Fruit fly (Drosophila melanogaster) whole organism, wandering third instar larva: ENCODE data around the gene CG14423.

ENCODE experiments used
- Abd-B ChIP-seq: fragments of >200 bp; optimal IDR thresholded peaks from 2 replicates; lab custom pipeline; 2017; ENCODE audit warnings: missing biosample characterization, missing genetic modification characterization
- CG32264 ChIP-seq: fragments of 200-800 bp; sonication (Bioruptor generic); optimal IDR thresholded peaks from 2 replicates; lab custom pipeline; 2016; ENCODE audit warnings: missing biosample characterization, missing genetic modification characterization
- CG9705 ChIP-seq: fragments of 200-800 bp; sonication (Bioruptor generic); optimal IDR thresholded peaks from 2 replicates; lab custom pipeline; 2018; ENCODE audit warnings: missing biosample characterization, mild to moderate bottlenecking, missing genetic modification characterization
- CrebA ChIP-seq: fragments of 200-800 bp; sonication (Bioruptor generic); optimal IDR thresholded peaks from 2 replicates; lab custom pipeline; 2016; ENCODE audit warnings: missing biosample characterization, mild to moderate bottlenecking, missing genetic modification characterization, borderline replicate concordance
- Dfd ChIP-seq: fragments of >200 bp; optimal IDR thresholded peaks from 2 replicates; lab custom pipeline; 2017; ENCODE audit warnings: missing biosample characterization, missing genetic modification characterization
- Dif ChIP-seq: fragments of 200-275, 200-300 bp; sonication (Bioruptor generic); optimal IDR thresholded peaks from 2 replicates; lab custom pipeline; 2018; ENCODE audit warnings: missing biosample characterization, missing genetic modification characterization; ENCODE audit not compliant: partially characterized antibody
- GATAd ChIP-seq: sonication (Bioruptor generic); optimal IDR thresholded peaks from 2 replicates; lab custom pipeline; 2016; ENCODE audit warnings: missing biosample characterization, missing genetic modification characterization
- HLH106 ChIP-seq: fragments of 200-800 bp; optimal IDR thresholded peaks from 3 replicates; lab custom pipeline; 2019; ENCODE audit warnings: missing biosample characterization, mild to moderate bottlenecking, missing genetic modification characterization, moderate library complexity
- Hnf4 ChIP-seq: fragments of 200-800 bp; sonication (Bioruptor generic); optimal IDR thresholded peaks from 2 replicates; lab custom pipeline; 2016; ENCODE audit warnings: missing biosample characterization, mild to moderate bottlenecking, missing genetic modification characterization
- Hr78 ChIP-seq: fragments of >200 bp; optimal IDR thresholded peaks from 2 replicates; lab custom pipeline; 2017; ENCODE audit warnings: missing biosample characterization, missing genetic modification characterization
- Hr83 ChIP-seq: fragments of 200-300 bp; sonication (Bioruptor generic); optimal IDR thresholded peaks from 2 replicates; lab custom pipeline; 2016; ENCODE audit warnings: missing biosample characterization, mild to moderate bottlenecking, missing genetic modification characterization, moderate library complexity; ENCODE audit not compliant: poor library complexity, severe bottlenecking
- Jra ChIP-seq: sonication (Bioruptor generic); optimal IDR thresholded peaks from 2 replicates; lab custom pipeline; 2016; ENCODE audit warnings: missing biosample characterization, missing genetic modification characterization
- Mio ChIP-seq: sonication (Bioruptor generic); optimal IDR thresholded peaks from 2 replicates; lab custom pipeline; 2016; ENCODE audit warnings: missing biosample characterization, missing genetic modification characterization
- Myc ChIP-seq: fragments of >200 bp; optimal IDR thresholded peaks from 2 replicates; lab custom pipeline; 2017
- N ChIP-seq: fragments of >200 bp; optimal IDR thresholded peaks from 2 replicates; lab custom pipeline; 2018; ENCODE audit warnings: missing biosample characterization, missing external identifiers, missing genetic modification characterization
- OdsH ChIP-seq: fragments of 200-800 bp; sonication (Bioruptor generic); optimal IDR thresholded peaks from 2 replicates; lab custom pipeline; 2016; ENCODE audit warnings: missing biosample characterization, mild to moderate bottlenecking, missing genetic modification characterization
- Rel ChIP-seq, 2 experiments: fragments of 200-800 bp; sonication (Bioruptor generic) in 1 of 2; optimal IDR thresholded peaks; 2 replicates in 1 of 2; 3 replicates in 1 of 2; lab custom pipeline; 2016 to 2019; ENCODE audit warnings: mild to moderate bottlenecking in 2 of 2, missing biosample characterization in 2 of 2, missing genetic modification characterization in 2 of 2, moderate library complexity in 1 of 2
- Sp1 ChIP-seq: fragments of 200-800 bp; sonication (Bioruptor generic); optimal IDR thresholded peaks from 3 replicates; lab custom pipeline; 2019; ENCODE audit warnings: missing biosample characterization, mild to moderate bottlenecking, missing genetic modification characterization, moderate library complexity
- Vsx2 ChIP-seq: fragments of 200-300, 225-300 bp; sonication (Bioruptor generic); optimal IDR thresholded peaks from 2 replicates; lab custom pipeline; 2018; ENCODE audit warnings: missing biosample characterization, missing genetic modification characterization; ENCODE audit not compliant: partially characterized antibody
- br ChIP-seq: fragments of 200-800 bp; sonication (Bioruptor generic); optimal IDR thresholded peaks from 2 replicates; lab custom pipeline; 2016; ENCODE audit warnings: missing biosample characterization, missing genetic modification characterization
- brk ChIP-seq: fragments of 200-800 bp; sonication (Bioruptor generic); optimal IDR thresholded peaks from 2 replicates; lab custom pipeline; 2016; ENCODE audit warnings: missing biosample characterization, mild to moderate bottlenecking, missing genetic modification characterization
- dl ChIP-seq, 2 experiments: fragments of 175-275, 200-275 bp in 1 of 2; fragments of 200-275 bp in 1 of 2; sonication (Bioruptor generic); optimal IDR thresholded peaks; lab custom pipeline; 2018; ENCODE audit warnings: mild to moderate bottlenecking in 2 of 2, missing biosample characterization in 2 of 2, missing genetic modification characterization in 2 of 2, moderate library complexity in 2 of 2; ENCODE audit not compliant: partially characterized antibody in 2 of 2, insufficient read depth in 1 of 2
- dmrt93B ChIP-seq: fragments of 200-800 bp; sonication (Bioruptor generic); optimal IDR thresholded peaks from 2 replicates; lab custom pipeline; 2018; ENCODE audit warnings: missing biosample characterization, mild to moderate bottlenecking, missing genetic modification characterization
- dsf ChIP-seq: sonication (Bioruptor generic); optimal IDR thresholded peaks from 2 replicates; lab custom pipeline; 2016; ENCODE audit warnings: missing biosample characterization, missing genetic modification characterization, borderline replicate concordance
- ey ChIP-seq: fragments of 200-800 bp; sonication (Bioruptor generic); optimal IDR thresholded peaks from 2 replicates; lab custom pipeline; 2016; ENCODE audit warnings: missing biosample characterization, missing genetic modification characterization
- foxo ChIP-seq, 2 experiments: fragments of 200-800 bp; sonication (Bioruptor generic); optimal IDR thresholded peaks; 2 replicates in 1 of 2; 3 replicates in 1 of 2; lab custom pipeline; 2016 to 2017; ENCODE audit warnings: missing biosample characterization in 2 of 2, missing genetic modification characterization in 2 of 2
- fru ChIP-seq: fragments of 200-800 bp; sonication (Bioruptor generic); optimal IDR thresholded peaks from 3 replicates; lab custom pipeline; 2016; ENCODE audit warnings: missing biosample characterization, mild to moderate bottlenecking, missing genetic modification characterization
- h ChIP-seq: fragments of 200-800 bp; sonication (Bioruptor generic); optimal IDR thresholded peaks from 3 replicates; lab custom pipeline; 2016; ENCODE audit warnings: missing biosample characterization, mild to moderate bottlenecking, missing genetic modification characterization
- jim ChIP-seq: fragments of 175-275, 200-325 bp; sonication (Bioruptor generic); optimal IDR thresholded peaks from 2 replicates; lab custom pipeline; 2016; ENCODE audit warnings: missing biosample characterization, mild to moderate bottlenecking, missing genetic modification characterization
- lola ChIP-seq: fragments of >200 bp; optimal IDR thresholded peaks from 2 replicates; lab custom pipeline; 2017; ENCODE audit warnings: missing biosample characterization, missing genetic modification characterization
- pan ChIP-seq: fragments of >200 bp; optimal IDR thresholded peaks from 2 replicates; lab custom pipeline; 2017
- psq ChIP-seq: fragments of 200-800 bp; sonication (Bioruptor generic); optimal IDR thresholded peaks from 3 replicates; lab custom pipeline; 2017; ENCODE audit warnings: missing biosample characterization, mild to moderate bottlenecking, missing genetic modification characterization, moderate library complexity
- rgr ChIP-seq: fragments of 200-800 bp; sonication (Bioruptor generic); optimal IDR thresholded peaks from 3 replicates; lab custom pipeline; 2016; ENCODE audit warnings: missing biosample characterization, mild to moderate bottlenecking, missing genetic modification characterization
- sage ChIP-seq: fragments of 200-800 bp; sonication (Bioruptor generic); optimal IDR thresholded peaks from 2 replicates; lab custom pipeline; 2016; ENCODE audit warnings: missing biosample characterization, mild to moderate bottlenecking, missing genetic modification characterization
- sv ChIP-seq: fragments of 200-800 bp; sonication (Bioruptor generic); optimal IDR thresholded peaks from 3 replicates; lab custom pipeline; 2016; ENCODE audit warnings: missing biosample characterization, missing genetic modification characterization
- tai ChIP-seq: sonication (Bioruptor generic); optimal IDR thresholded peaks from 2 replicates; lab custom pipeline; 2016; ENCODE audit warnings: missing biosample characterization, missing genetic modification characterization
- usp ChIP-seq: fragments of >200 bp; optimal IDR thresholded peaks from 2 replicates; lab custom pipeline; 2017; ENCODE audit warnings: missing biosample characterization, missing genetic modification characterization
- woc ChIP-seq: sonication (Bioruptor generic); optimal IDR thresholded peaks from 2 replicates; lab custom pipeline; 2016; ENCODE audit warnings: missing biosample characterization, mild to moderate bottlenecking, missing genetic modification characterization

Gene CG14423

DNA sequence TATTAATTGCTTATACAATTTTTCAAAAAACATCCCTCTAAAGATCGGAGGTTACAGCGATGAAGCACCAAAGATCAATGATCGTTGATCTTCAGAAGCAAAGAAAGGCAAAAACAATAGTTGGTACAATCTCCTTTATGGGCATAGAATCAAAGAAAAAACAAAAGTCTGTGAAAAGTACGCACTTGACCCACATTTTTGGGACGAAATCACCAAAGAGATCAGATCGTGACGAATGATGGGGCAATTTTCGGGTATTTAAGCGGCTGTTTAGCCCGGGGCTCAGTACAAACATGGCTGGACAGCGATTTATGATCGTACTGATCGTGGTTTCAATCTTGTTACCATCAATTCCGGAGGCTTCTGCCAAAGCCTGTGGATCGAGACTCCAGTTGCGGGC is 1.6 kb downstream of the CG14423 start, which contains the start of gene CG17959:
Gene CG17959, plus strand, starts transcription at position 301 of the 400 bp plus-strand sequence.
- TF ChIP-seq HLH106 = no peak

DNA sequence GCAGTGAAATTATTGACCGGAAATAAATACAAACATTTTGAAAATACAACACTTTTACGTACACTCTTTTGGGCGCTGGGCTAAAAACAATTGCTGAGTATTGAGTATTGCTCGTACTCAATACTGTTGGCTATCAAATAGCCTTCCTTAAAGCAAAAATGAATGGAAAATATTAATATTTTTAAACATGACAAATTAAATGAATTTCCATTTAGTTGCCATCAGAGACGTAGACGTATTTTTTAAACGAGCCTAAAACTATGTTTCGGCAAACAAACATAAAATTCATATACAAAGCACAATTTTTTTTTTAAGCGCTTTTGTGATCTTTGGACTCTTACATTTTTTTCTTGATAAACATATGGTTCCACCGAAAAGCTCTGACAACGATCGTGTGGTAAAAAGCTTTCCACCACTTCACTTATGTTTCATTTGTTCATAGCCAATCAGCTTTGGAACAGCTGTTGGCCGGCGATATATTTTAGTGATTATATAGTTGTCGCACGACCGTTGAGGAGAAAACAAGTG is 2.4 kb downstream of the CG14423 start, which contains the start of gene CG3603:
Gene CG3603, plus strand, starts transcription at position 490 of the 528 bp plus-strand sequence.
- TF ChIP-seq Vsx2 (no peak), sage (no peak), Dif (no peak), HLH106 (peak; percentile 18), jim (GFP tag; lab: Kevin White, UChicago) (no peak), dsf (GFP tag; lab: Kevin White, UChicago) (no peak), brk (peak; percentile 20), Hnf4 (GFP tag; lab: Kevin White, UChicago) (peak; percentile 96), sv (no peak), dl (GFP tag; optimal IDR thresholded peaks at IDR 0.05; lab: Kevin White, UChicago; ENCODE audit: insufficient read depth in 1 of 2, partially characterized antibody in 2 of 2) (no peak), Dfd (no peak), br (no peak), Jra (GFP tag; lab: Kevin White, UChicago) (no peak), Mio (GFP tag; lab: Kevin White, UChicago) (no peak), Abd-B (no peak), h (GFP tag; lab: Kevin White, UChicago) (peak; percentile 29), lola (GFP tag; lab: Kevin White, UChicago) (no peak), rgr (GFP tag; lab: Kevin White, UChicago) (peak; percentile 53), dmrt93B (GFP tag; lab: Kevin White, UChicago) (peak; percentile 49), Myc (lab: Kevin White, UChicago) (peak; percentile 38), usp (GFP tag; lab: Kevin White, UChicago) (no peak), woc (GFP tag; lab: Kevin White, UChicago) (no peak), GATAd (no peak), fru (GFP tag; lab: Kevin White, UChicago) (peak; percentile 31), foxo (GFP tag; optimal IDR thresholded peaks at IDR 0.05; lab: Kevin White, UChicago) (peak in 1 of 2 experiments; percentile 11), OdsH (GFP tag; lab: Kevin White, UChicago) (no peak), Rel (GFP tag; optimal IDR thresholded peaks at IDR 0.05; lab: Kevin White, UChicago) (peak; percentile 44), Rel (tag; optimal IDR thresholded peaks at IDR 0.05; lab: Kevin White, UChicago) (no peak), CG32264 (GFP tag; lab: Kevin White, UChicago) (no peak), ey (no peak), Sp1 (peak; percentile 50), CG9705 (GFP tag; lab: Kevin White, UChicago) (peak; percentile 42), Hr78 (GFP tag; lab: Kevin White, UChicago) (no peak), tai (GFP tag; lab: Kevin White, UChicago) (no peak), CrebA (peak; percentile 86), N (GFP tag; lab: Kevin White, UChicago) (no peak), pan (lab: Kevin White, UChicago) (no peak), Hr83 (GFP tag; lab: Kevin White, UChicago) (no peak), psq (GFP tag; lab: Kevin White, UChicago) (no peak)

DNA sequence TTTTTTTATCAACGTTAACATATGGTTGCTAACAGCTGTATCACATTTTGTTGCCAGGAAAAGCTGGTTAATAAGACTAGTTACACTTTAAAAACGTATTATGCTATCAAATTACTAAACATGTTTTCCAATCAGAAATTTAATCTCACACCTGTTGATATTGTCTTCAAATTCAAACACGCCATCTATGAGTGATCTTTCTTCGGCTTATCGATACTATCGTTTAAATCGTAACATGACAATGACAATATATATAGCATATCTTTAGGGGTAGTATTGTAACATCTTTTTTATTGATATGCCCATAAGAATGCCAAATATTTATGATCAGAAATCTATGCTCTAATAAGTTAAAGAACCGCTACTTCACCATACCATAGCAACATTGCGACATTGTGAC is 3.9 kb downstream of the CG14423 start:
- peak; percentile 62 for TF ChIP-seq Myc (lab: Kevin White, UChicago)
- TF ChIP-seq GATAd = no peak
